Worm (Caenorhabditis elegans): ENCODE measurements around the gene F23D12.7.

The F23D12.7 gene

ce11 chrX:14502116-14502587 is 48.5 kb upstream of the F23D12.7 start (continued):
- TF ChIP-seq F49E8.2 (tag; optimal IDR thresholded peaks at IDR 0.05; ENCODE audit: borderline replicate concordance) (no peak), lim-7 (GFP tag; IDR thresholded peaks at IDR 0.05) (no peak), unc-130 (GFP tag; optimal IDR thresholded peaks at IDR 0.05) (no peak), mdl-1 (tag; optimal IDR thresholded peaks at IDR 0.05) (peak in 1 of 2 experiments; percentile 81), ceh-82 (tag; optimal IDR thresholded peaks at IDR 0.05) (no peak), F26F4.8 (GFP tag; conservative IDR thresholded peaks at IDR 0.05) (no peak), nhr-42 (GFP tag; IDR thresholded peaks at IDR 0.05) (no peak), mxl-3 (GFP tag; optimal IDR thresholded peaks at IDR 0.05) (peak; percentile 43), unc-39 (tag; optimal IDR thresholded peaks at IDR 0.05) (no peak), tra-1 (GFP tag; IDR thresholded peaks at IDR 0.05) (peak; percentile 71; the same call in 1 of the 2 replicates), arid-1 (GFP tag; conservative IDR thresholded peaks at IDR 0.05) (no peak), Y75B8A.6 (GFP tag; IDR thresholded peaks at IDR 0.05) (no peak), mxl-2 (GFP tag; conservative IDR thresholded peaks at IDR 0.05) (no peak), zip-11 (GFP tag; IDR thresholded peaks at IDR 0.05) (no peak), nhr-28 (tag; optimal IDR thresholded peaks at IDR 0.05) (peak; percentile 92), nhr-48 (tag; optimal IDR thresholded peaks at IDR 0.05) (peak; percentile 92), dmd-6 (GFP tag; IDR thresholded peaks at IDR 0.05) (peak; percentile 94), dve-1 (tag; optimal IDR thresholded peaks at IDR 0.05; ENCODE audit: insufficient read depth) (peak; percentile 97), fkh-10 (GFP tag; optimal IDR thresholded peaks at IDR 0.05) (no peak), tag-97 (GFP tag; IDR thresholded peaks at IDR 0.05) (no peak), mep-1 (tag; optimal IDR thresholded peaks at IDR 0.05) (peak; percentile 80), fos-1 (tag; optimal IDR thresholded peaks at IDR 0.05) (no peak)

ce11 chrX:14500422-14501058 is 46.9 kb upstream of the F23D12.7 start:
- TF ChIP-seq lir-3 (tag; optimal IDR thresholded peaks at IDR 0.05) (no peak), dve-1 (tag; optimal IDR thresholded peaks at IDR 0.05; ENCODE audit: insufficient read depth) (peak; percentile 95), madf-9 (GFP tag; conservative IDR thresholded peaks at IDR 0.05) (no peak), pqm-1 (tag; optimal IDR thresholded peaks at IDR 0.05) (peak; percentile 69), duxl-1 (tag; optimal IDR thresholded peaks at IDR 0.05; ENCODE audit: poor library complexity) (no peak), skn-1 (tag; optimal IDR thresholded peaks at IDR 0.05) (no peak), mdl-1 (tag; optimal IDR thresholded peaks at IDR 0.05) (peak in 1 of 2 experiments; percentile 62), ztf-7 (tag; optimal IDR thresholded peaks at IDR 0.05) (peak; percentile 2), lin-39 (tag; optimal IDR thresholded peaks at IDR 0.05) (no peak), daf-16 (GFP tag; optimal IDR thresholded peaks at IDR 0.05) (peak in 1 of 2 experiments; percentile 93), daf-16 (tag; optimal IDR thresholded peaks at IDR 0.05) (peak; percentile 65), nhr-28 (tag; optimal IDR thresholded peaks at IDR 0.05) (peak; percentile 65), Y75B8A.6 (GFP tag; IDR thresholded peaks at IDR 0.05) (peak; percentile 51; the same call in 1 of the 2 replicates), nhr-11 (tag; optimal IDR thresholded peaks at IDR 0.05) (no peak), gei-8 (GFP tag; optimal IDR thresholded peaks at IDR 0.05) (peak; percentile 94), fos-1 (tag; optimal IDR thresholded peaks at IDR 0.05) (no peak), nhr-102 (tag; optimal IDR thresholded peaks at IDR 0.05) (peak; percentile 94), Y48G9A.11 (GFP tag; IDR thresholded peaks at IDR 0.05) (no peak), ctbp-1 (GFP tag; IDR thresholded peaks at IDR 0.05) (no peak), dmd-9 (GFP tag; IDR thresholded peaks at IDR 0.05) (no peak), T20F7.1 (GFP tag; optimal IDR thresholded peaks at IDR 0.05) (peak; percentile 54), ceh-32 (tag; optimal IDR thresholded peaks at IDR 0.05; ENCODE audit: poor library complexity) (no peak), saeg-2 (GFP tag; IDR thresholded peaks at IDR 0.05) (peak; percentile 88), hlh-30 (tag; optimal IDR thresholded peaks at IDR 0.05; ENCODE audit: insufficient read depth) (peak; percentile 24), tag-97 (GFP tag; IDR thresholded peaks at IDR 0.05) (no peak), lin-1 (GFP tag; IDR thresholded peaks at IDR 0.05) (peak; percentile 86), R02D3.7 (tag; optimal IDR thresholded peaks at IDR 0.05) (no peak), egl-43 (GFP tag; IDR thresholded peaks at IDR 0.05) (no peak), dmd-6 (GFP tag; IDR thresholded peaks at IDR 0.05) (peak; percentile 99), F26F4.8 (GFP tag; conservative IDR thresholded peaks at IDR 0.05) (no peak), snpc-4 (tag; optimal IDR thresholded peaks at IDR 0.05) (no peak), lin-29 (GFP tag; IDR thresholded peaks at IDR 0.05) (no peak), aly-2 (tag; optimal IDR thresholded peaks at IDR 0.05) (no peak), F44E2.7 (GFP tag; IDR thresholded peaks at IDR 0.05) (no peak), aha-1 (tag) (peak; percentile 78), mxl-3 (GFP tag; optimal IDR thresholded peaks at IDR 0.05) (no peak)
